Worm (Caenorhabditis elegans) whole organism, late embryonic: Measurements from ENCODE around the gene F19H6.6.

ENCODE experiments used
- C38D4.7 ChIP-seq: fragments of 200-800 bp; sonication (Bioruptor generic); optimal IDR thresholded peaks from 2 replicates; lab custom pipeline; 2018; ENCODE audit warnings: mild to moderate bottlenecking, missing genetic modification characterization, moderate library complexity, missing compliant biosample characterization
- ama-1 ChIP-seq: fragments of 150-350 bp; optimal IDR thresholded peaks from 2 replicates; lab custom pipeline; 2014
- ceh-31 ChIP-seq: sonication (generic microtip); optimal IDR thresholded peaks from 2 replicates; lab custom pipeline; 2016; ENCODE audit warnings: missing genetic modification characterization, missing compliant biosample characterization
- dve-1 ChIP-seq: sonication (generic microtip); optimal IDR thresholded peaks from 2 replicates; lab custom pipeline; 2017; ENCODE audit warnings: antibody characterized with exemption, mild to moderate bottlenecking, missing genetic modification characterization, missing compliant biosample characterization
- eyg-1 ChIP-seq: sonication (generic microtip); optimal IDR thresholded peaks from 2 replicates; lab custom pipeline; 2016; ENCODE audit warnings: missing genotype, missing genetic modification characterization, missing compliant biosample characterization
- hlh-30 ChIP-seq: sonication (generic microtip); optimal IDR thresholded peaks from 2 replicates; lab custom pipeline; 2017; ENCODE audit warnings: antibody characterized with exemption, missing genetic modification characterization, missing compliant biosample characterization; ENCODE audit not compliant: insufficient read depth
- nfya-1 ChIP-seq: sonication (generic microtip); optimal IDR thresholded peaks from 2 replicates; lab custom pipeline; 2017; ENCODE audit warnings: missing genetic modification characterization, mild to moderate bottlenecking, missing compliant biosample characterization, antibody characterized with exemption, moderate library complexity
- nhr-11 ChIP-seq: fragments of 150-350 bp; optimal IDR thresholded peaks from 2 replicates; lab custom pipeline; 2014; ENCODE audit warnings: missing biosample characterization, missing genetic modification characterization
- npax-4 ChIP-seq: sonication (generic microtip); optimal IDR thresholded peaks from 2 replicates; lab custom pipeline; 2016; ENCODE audit warnings: missing genetic modification characterization, missing compliant biosample characterization
- pha-4 ChIP-seq: fragments of 150-350 bp; optimal IDR thresholded peaks from 2 replicates; lab custom pipeline; 2018; ENCODE audit warnings: missing biosample characterization, missing genetic modification reagents, missing genetic modification characterization
- pqm-1 ChIP-seq: sonication (generic microtip); optimal IDR thresholded peaks from 2 replicates; lab custom pipeline; 2016; ENCODE audit warnings: missing genetic modification characterization, missing compliant biosample characterization
- syd-9 ChIP-seq: sonication (generic microtip); optimal IDR thresholded peaks from 2 replicates; lab custom pipeline; 2016; ENCODE audit warnings: mild to moderate bottlenecking, missing genetic modification characterization, moderate library complexity, missing compliant biosample characterization
- unc-42 ChIP-seq: sonication (generic microtip); optimal IDR thresholded peaks from 2 replicates; lab custom pipeline; 2016; ENCODE audit warnings: missing genotype, missing genetic modification characterization, missing compliant biosample characterization

DNA sequence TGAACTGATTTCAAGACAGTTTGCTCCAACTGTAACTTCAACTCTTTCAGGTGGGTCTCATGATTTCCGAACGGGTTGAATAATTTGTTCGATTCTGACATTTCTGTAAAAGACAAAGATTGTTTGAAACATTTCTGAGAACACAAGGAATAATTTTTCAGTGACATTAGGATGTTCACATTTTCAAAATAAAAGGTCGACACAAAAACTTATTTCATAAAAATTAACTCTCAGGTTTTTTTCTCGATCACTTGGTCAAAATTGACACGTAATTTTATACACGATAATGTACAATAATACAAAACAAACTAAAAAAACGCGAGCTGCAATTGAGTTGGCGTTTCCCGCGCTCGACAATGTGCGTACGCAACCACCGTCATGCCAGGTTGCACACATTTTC is 10.7 kb downstream of the F19H6.6 start, which contains the start of gene rif-1.2:
- no peak for TF ChIP-seq pqm-1 (tag; lab: Kevin White, UChicago)
- TF ChIP-seq C38D4.7 (GFP tag; lab: Kevin White, UChicago): no peak
- TF ChIP-seq syd-9 (tag; lab: Kevin White, UChicago): no peak
- no peak for TF ChIP-seq unc-42
- no peak for TF ChIP-seq pha-4 (tag; lab: Kevin White, UChicago)
- no peak for TF ChIP-seq ama-1 (lab: Kevin White, UChicago)
- no peak for TF ChIP-seq dve-1 (tag; lab: Kevin White, UChicago)
- TF ChIP-seq npax-4: no peak
- no peak for TF ChIP-seq nfya-1
- no peak for TF ChIP-seq eyg-1 (tag; lab: Kevin White, UChicago)
- no peak for TF ChIP-seq ceh-31 (tag; lab: Kevin White, UChicago)
- TF ChIP-seq nhr-11 (tag; lab: Kevin White, UChicago): no peak
- no peak for TF ChIP-seq hlh-30 (tag; lab: Kevin White, UChicago)
